Fruit fly (Drosophila melanogaster): ENCODE data around the gene CG10713.

DNA sequence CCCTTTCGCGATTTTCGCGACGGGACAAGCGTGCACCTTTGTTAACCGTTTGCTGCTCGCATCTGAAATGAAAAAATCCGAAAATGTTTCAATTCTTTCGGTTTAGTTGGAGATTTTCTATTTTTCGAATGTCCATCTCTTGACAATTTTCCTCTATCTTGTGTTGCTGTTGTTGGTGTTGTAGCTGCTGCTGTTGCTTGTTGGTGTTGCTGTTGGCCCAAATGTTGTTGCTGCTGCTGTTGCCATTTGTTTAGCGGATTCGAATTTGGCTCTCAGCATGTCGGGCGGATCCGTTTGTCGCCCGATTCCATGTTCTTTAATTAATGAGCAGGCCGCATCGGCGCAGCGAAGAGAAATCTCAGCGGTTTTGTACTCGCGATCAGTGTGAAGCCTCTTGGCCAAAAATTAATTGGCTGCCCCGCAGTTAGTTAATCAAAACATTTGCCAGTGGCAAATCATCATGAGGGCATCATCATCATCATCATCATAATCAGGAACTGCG lies 12.7 kb downstream of the CG10713 start, which contains the start of gene CG32121:
- TF ChIP-seq kay (GFP tag; ENCODE audit: borderline replicate concordance): no peak
- TF ChIP-seq pad (GFP tag; optimal IDR thresholded peaks at IDR 0.05): no peak
- no peak for TF ChIP-seq CG1620 (GFP tag; optimal IDR thresholded peaks at IDR 0.05)
- no peak for TF ChIP-seq cnc (optimal IDR thresholded peaks at IDR 0.05)
- TF ChIP-seq cic (GFP tag; optimal IDR thresholded peaks at IDR 0.05): no peak
- no peak for TF ChIP-seq toe (GFP tag; optimal IDR thresholded peaks at IDR 0.05)
- TF ChIP-seq CG7101 (tag; optimal IDR thresholded peaks at IDR 0.05): no peak
